Fruit fly (Drosophila melanogaster): ENCODE data around the gene CG6409.

Gene CG6409

DNA sequence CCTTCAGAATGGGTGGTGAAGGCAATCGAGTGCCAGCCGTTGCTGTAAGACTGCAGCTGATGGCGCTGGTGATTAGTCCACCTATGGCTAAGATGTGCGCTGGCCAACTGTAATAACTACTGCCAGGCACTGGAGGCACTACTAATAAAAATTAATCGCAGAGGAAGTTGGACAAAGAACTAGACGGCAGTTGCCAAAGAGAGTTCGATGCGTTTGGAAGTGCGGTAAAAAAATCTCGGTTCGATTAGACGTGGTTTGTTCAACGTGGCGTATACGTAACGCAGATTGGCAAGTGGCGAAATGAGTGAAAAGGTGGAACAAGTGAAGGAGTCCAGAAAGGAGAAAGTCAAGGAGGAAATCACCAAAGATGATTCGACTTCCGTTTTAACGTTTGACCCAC lies 47.0 kb downstream of the CG6409 start, which contains the start of gene tna:
tna (plus strand) TSS at position 301 of the 400 bp plus-strand sequence.
- TF ChIP-seq h (optimal IDR thresholded peaks at IDR 0.05) = no peak
- no peak for TF ChIP-seq Myc (optimal IDR thresholded peaks at IDR 0.05)

DNA sequence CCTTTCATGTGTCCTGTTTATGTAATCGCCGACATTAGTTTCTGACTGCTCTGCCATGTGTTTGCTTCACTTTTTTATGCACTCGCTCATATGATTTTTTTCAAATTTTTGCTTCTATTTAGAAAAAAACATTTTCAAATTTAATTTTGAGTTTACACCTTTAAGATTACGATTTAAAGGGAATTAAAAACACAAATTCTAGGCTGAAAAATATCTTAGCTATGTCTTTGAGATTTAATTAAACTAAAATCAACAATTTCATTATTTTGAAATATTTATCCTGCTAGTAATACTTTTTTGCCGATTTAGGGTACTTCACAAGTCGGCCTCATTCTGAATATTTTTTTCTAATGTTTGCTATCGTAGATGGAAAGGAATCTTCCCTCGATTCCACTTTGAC lies 49.0 kb downstream of the CG6409 start:
- no peak for TF ChIP-seq h (optimal IDR thresholded peaks at IDR 0.05)
- TF ChIP-seq Myc (optimal IDR thresholded peaks at IDR 0.05) = no peak
- TF ChIP-seq psq (optimal IDR thresholded peaks at IDR 0.05) = no peak
- TF ChIP-seq Sin3A (optimal IDR thresholded peaks at IDR 0.05) = no peak
- TF ChIP-seq ttk (optimal IDR thresholded peaks at IDR 0.05) = no peak
- TF ChIP-seq insv (optimal IDR thresholded peaks at IDR 0.05) = no peak

Data from Kc167 (cell line).